Fruit fly (Drosophila melanogaster): Measurements from ENCODE around the gene Nnp-1.

dm6 chr2L:13398614-13399161 lies 32.7 kb upstream of the Nnp-1 start, which contains the start of the genes CG10859 and CG7110:
- peak; percentile 12 for TF ChIP-seq CG3032 (tag; optimal IDR thresholded peaks at IDR 0.05)
- TF ChIP-seq Sox15 (GFP tag; optimal IDR thresholded peaks at IDR 0.05) = no peak
- TF ChIP-seq Hr4 (GFP tag; optimal IDR thresholded peaks at IDR 0.05) = no peak
- peak; percentile 10 for TF ChIP-seq CG10669 (GFP tag; optimal IDR thresholded peaks at IDR 0.05)
- TF ChIP-seq ss (GFP tag; optimal IDR thresholded peaks at IDR 0.05) = peak in 1 of 2 experiments; percentile 40

All from whole organism, prepupa.